Fruit fly (Drosophila melanogaster) whole organism, wandering third instar larva: Measurements from ENCODE around the gene CG6959.

Source experiments
- Abd-B ChIP-seq: fragments of >200 bp; optimal IDR thresholded peaks from 2 replicates; lab custom pipeline; 2017; ENCODE audit warnings: missing biosample characterization, missing genetic modification characterization
- CG32264 ChIP-seq: fragments of 200-800 bp; sonication (Bioruptor generic); optimal IDR thresholded peaks from 2 replicates; lab custom pipeline; 2016; ENCODE audit warnings: missing biosample characterization, missing genetic modification characterization
- CG9705 ChIP-seq: fragments of 200-800 bp; sonication (Bioruptor generic); optimal IDR thresholded peaks from 2 replicates; lab custom pipeline; 2018; ENCODE audit warnings: missing biosample characterization, mild to moderate bottlenecking, missing genetic modification characterization
- CrebA ChIP-seq: fragments of 200-800 bp; sonication (Bioruptor generic); optimal IDR thresholded peaks from 2 replicates; lab custom pipeline; 2016; ENCODE audit warnings: missing biosample characterization, mild to moderate bottlenecking, missing genetic modification characterization, borderline replicate concordance
- Dfd ChIP-seq: fragments of >200 bp; optimal IDR thresholded peaks from 2 replicates; lab custom pipeline; 2017; ENCODE audit warnings: missing biosample characterization, missing genetic modification characterization
- HLH106 ChIP-seq: fragments of 200-800 bp; optimal IDR thresholded peaks from 3 replicates; lab custom pipeline; 2019; ENCODE audit warnings: missing biosample characterization, mild to moderate bottlenecking, missing genetic modification characterization, moderate library complexity
- Hnf4 ChIP-seq: fragments of 200-800 bp; sonication (Bioruptor generic); optimal IDR thresholded peaks from 2 replicates; lab custom pipeline; 2016; ENCODE audit warnings: missing biosample characterization, mild to moderate bottlenecking, missing genetic modification characterization
- Hr78 ChIP-seq: fragments of >200 bp; optimal IDR thresholded peaks from 2 replicates; lab custom pipeline; 2017; ENCODE audit warnings: missing biosample characterization, missing genetic modification characterization
- Hr83 ChIP-seq: fragments of 200-300 bp; sonication (Bioruptor generic); optimal IDR thresholded peaks from 2 replicates; lab custom pipeline; 2016; ENCODE audit warnings: missing biosample characterization, mild to moderate bottlenecking, missing genetic modification characterization, moderate library complexity; ENCODE audit not compliant: poor library complexity, severe bottlenecking
- Jra ChIP-seq: sonication (Bioruptor generic); optimal IDR thresholded peaks from 2 replicates; lab custom pipeline; 2016; ENCODE audit warnings: missing biosample characterization, missing genetic modification characterization
- Myc ChIP-seq: fragments of >200 bp; optimal IDR thresholded peaks from 2 replicates; lab custom pipeline; 2017
- N ChIP-seq: fragments of >200 bp; optimal IDR thresholded peaks from 2 replicates; lab custom pipeline; 2018; ENCODE audit warnings: missing biosample characterization, missing external identifiers, missing genetic modification characterization
- Rel ChIP-seq, 2 experiments: fragments of 200-800 bp; sonication (Bioruptor generic) in 1 of 2; optimal IDR thresholded peaks; 2 replicates in 1 of 2; 3 replicates in 1 of 2; lab custom pipeline; 2016 to 2019; ENCODE audit warnings: mild to moderate bottlenecking in 2 of 2, missing biosample characterization in 2 of 2, missing genetic modification characterization in 2 of 2, moderate library complexity in 1 of 2
- Sp1 ChIP-seq: fragments of 200-800 bp; sonication (Bioruptor generic); optimal IDR thresholded peaks from 3 replicates; lab custom pipeline; 2019; ENCODE audit warnings: missing biosample characterization, mild to moderate bottlenecking, missing genetic modification characterization, moderate library complexity
- Vsx2 ChIP-seq: fragments of 200-300, 225-300 bp; sonication (Bioruptor generic); optimal IDR thresholded peaks from 2 replicates; lab custom pipeline; 2018; ENCODE audit warnings: missing biosample characterization, missing genetic modification characterization; ENCODE audit not compliant: partially characterized antibody
- br ChIP-seq: fragments of 200-800 bp; sonication (Bioruptor generic); optimal IDR thresholded peaks from 2 replicates; lab custom pipeline; 2016; ENCODE audit warnings: missing biosample characterization, missing genetic modification characterization
- dl ChIP-seq, 2 experiments: fragments of 175-275, 200-275 bp in 1 of 2; fragments of 200-275 bp in 1 of 2; sonication (Bioruptor generic); optimal IDR thresholded peaks; lab custom pipeline; 2018; ENCODE audit warnings: mild to moderate bottlenecking in 2 of 2, missing biosample characterization in 2 of 2, missing genetic modification characterization in 2 of 2, moderate library complexity in 2 of 2; ENCODE audit not compliant: partially characterized antibody in 2 of 2, insufficient read depth in 1 of 2
- dmrt93B ChIP-seq: fragments of 200-800 bp; sonication (Bioruptor generic); optimal IDR thresholded peaks from 2 replicates; lab custom pipeline; 2018; ENCODE audit warnings: missing biosample characterization, mild to moderate bottlenecking, missing genetic modification characterization
- dsf ChIP-seq: sonication (Bioruptor generic); optimal IDR thresholded peaks from 2 replicates; lab custom pipeline; 2016; ENCODE audit warnings: missing biosample characterization, missing genetic modification characterization, borderline replicate concordance
- ey ChIP-seq: fragments of 200-800 bp; sonication (Bioruptor generic); optimal IDR thresholded peaks from 2 replicates; lab custom pipeline; 2016; ENCODE audit warnings: missing biosample characterization, missing genetic modification characterization
- foxo ChIP-seq, 2 experiments: fragments of 200-800 bp; sonication (Bioruptor generic); optimal IDR thresholded peaks; 2 replicates in 1 of 2; 3 replicates in 1 of 2; lab custom pipeline; 2016 to 2017; ENCODE audit warnings: missing biosample characterization in 2 of 2, missing genetic modification characterization in 2 of 2
- fru ChIP-seq: fragments of 200-800 bp; sonication (Bioruptor generic); optimal IDR thresholded peaks from 3 replicates; lab custom pipeline; 2016; ENCODE audit warnings: missing biosample characterization, mild to moderate bottlenecking, missing genetic modification characterization
- h ChIP-seq: fragments of 200-800 bp; sonication (Bioruptor generic); optimal IDR thresholded peaks from 3 replicates; lab custom pipeline; 2016; ENCODE audit warnings: missing biosample characterization, mild to moderate bottlenecking, missing genetic modification characterization
- jim ChIP-seq: fragments of 175-275, 200-325 bp; sonication (Bioruptor generic); optimal IDR thresholded peaks from 2 replicates; lab custom pipeline; 2016; ENCODE audit warnings: missing biosample characterization, mild to moderate bottlenecking, missing genetic modification characterization
- lola ChIP-seq: fragments of >200 bp; optimal IDR thresholded peaks from 2 replicates; lab custom pipeline; 2017; ENCODE audit warnings: missing biosample characterization, missing genetic modification characterization
- pan ChIP-seq: fragments of >200 bp; optimal IDR thresholded peaks from 2 replicates; lab custom pipeline; 2017
- rgr ChIP-seq: fragments of 200-800 bp; sonication (Bioruptor generic); optimal IDR thresholded peaks from 3 replicates; lab custom pipeline; 2016; ENCODE audit warnings: missing biosample characterization, mild to moderate bottlenecking, missing genetic modification characterization
- sage ChIP-seq: fragments of 200-800 bp; sonication (Bioruptor generic); optimal IDR thresholded peaks from 2 replicates; lab custom pipeline; 2016; ENCODE audit warnings: missing biosample characterization, mild to moderate bottlenecking, missing genetic modification characterization
- sv ChIP-seq: fragments of 200-800 bp; sonication (Bioruptor generic); optimal IDR thresholded peaks from 3 replicates; lab custom pipeline; 2016; ENCODE audit warnings: missing biosample characterization, missing genetic modification characterization
- tai ChIP-seq: sonication (Bioruptor generic); optimal IDR thresholded peaks from 2 replicates; lab custom pipeline; 2016; ENCODE audit warnings: missing biosample characterization, missing genetic modification characterization
- usp ChIP-seq: fragments of >200 bp; optimal IDR thresholded peaks from 2 replicates; lab custom pipeline; 2017; ENCODE audit warnings: missing biosample characterization, missing genetic modification characterization
- woc ChIP-seq: sonication (Bioruptor generic); optimal IDR thresholded peaks from 2 replicates; lab custom pipeline; 2016; ENCODE audit warnings: missing biosample characterization, mild to moderate bottlenecking, missing genetic modification characterization

CG6959 gene

dm6 chr3R:11812479-11812878 is 56.8 kb downstream of the CG6959 start:
- TF ChIP-seq sv (GFP tag; lab: Kevin White, UChicago) (no peak), sage (GFP tag; lab: Kevin White, UChicago) (no peak), rgr (no peak), Rel (GFP tag; optimal IDR thresholded peaks at IDR 0.05; lab: Kevin White, UChicago) (no peak), Rel (tag; optimal IDR thresholded peaks at IDR 0.05; lab: Kevin White, UChicago) (peak; percentile 74), foxo (GFP tag; optimal IDR thresholded peaks at IDR 0.05; lab: Kevin White, UChicago) (no peak), woc (GFP tag; lab: Kevin White, UChicago) (no peak)

DNA sequence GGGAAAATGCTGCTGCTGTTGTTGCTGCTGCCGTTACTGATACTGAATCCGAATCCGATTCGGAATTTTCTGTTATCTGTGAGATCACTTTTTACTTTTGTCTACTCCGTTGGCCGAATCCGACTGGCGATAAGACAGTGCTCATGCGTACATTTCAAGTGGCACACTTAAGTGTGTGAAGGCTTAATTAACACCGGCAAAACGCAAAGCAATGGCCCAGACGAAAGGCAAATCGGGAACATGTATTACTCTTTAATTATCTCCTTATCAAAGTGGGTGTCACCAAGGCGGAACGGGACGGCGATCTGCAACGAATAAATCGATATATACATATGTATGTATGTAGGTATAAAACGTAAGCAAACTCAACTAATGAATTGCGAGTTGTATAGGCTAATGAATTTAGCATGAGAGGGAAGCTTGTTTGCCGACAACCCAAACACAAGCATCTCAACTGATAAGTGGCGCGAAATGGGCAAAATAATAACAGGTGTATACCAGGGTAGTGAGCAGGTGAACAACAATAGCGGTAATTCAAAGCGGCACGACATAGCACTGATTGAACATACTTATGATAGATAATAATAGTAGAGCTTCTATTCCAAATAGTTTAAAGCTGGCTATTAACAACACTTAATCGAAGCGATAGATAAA is 58.3 kb downstream of the CG6959 start:
- TF ChIP-seq dmrt93B (GFP tag; lab: Kevin White, UChicago) (no peak), tai (no peak), CrebA (GFP tag; lab: Kevin White, UChicago) (no peak), HLH106 (tag; lab: Kevin White, UChicago) (no peak), dl (GFP tag; optimal IDR thresholded peaks at IDR 0.05; lab: Kevin White, UChicago; ENCODE audit: insufficient read depth in 1 of 2, partially characterized antibody in 2 of 2) (no peak), h (GFP tag; lab: Kevin White, UChicago) (peak; percentile 39)

- TF ChIP-seq Sp1 (GFP tag; lab: Kevin White, UChicago): peak; percentile 45
- TF ChIP-seq CrebA (GFP tag; lab: Kevin White, UChicago): peak; percentile 23
- TF ChIP-seq N (GFP tag; lab: Kevin White, UChicago): no peak
- no peak for TF ChIP-seq Rel (GFP tag; optimal IDR thresholded peaks at IDR 0.05; lab: Kevin White, UChicago)
- TF ChIP-seq Rel (tag; optimal IDR thresholded peaks at IDR 0.05; lab: Kevin White, UChicago): peak; percentile 0
- TF ChIP-seq HLH106 (tag; lab: Kevin White, UChicago): peak; percentile 10
- TF ChIP-seq ey (GFP tag; lab: Kevin White, UChicago): no peak
- no peak for TF ChIP-seq Hnf4
- TF ChIP-seq, all 38 proteins: peak for 4
Measured at dm6 chr3R:11809620-11810019, 59.6 kb downstream of the CG6959 start.

DNA sequence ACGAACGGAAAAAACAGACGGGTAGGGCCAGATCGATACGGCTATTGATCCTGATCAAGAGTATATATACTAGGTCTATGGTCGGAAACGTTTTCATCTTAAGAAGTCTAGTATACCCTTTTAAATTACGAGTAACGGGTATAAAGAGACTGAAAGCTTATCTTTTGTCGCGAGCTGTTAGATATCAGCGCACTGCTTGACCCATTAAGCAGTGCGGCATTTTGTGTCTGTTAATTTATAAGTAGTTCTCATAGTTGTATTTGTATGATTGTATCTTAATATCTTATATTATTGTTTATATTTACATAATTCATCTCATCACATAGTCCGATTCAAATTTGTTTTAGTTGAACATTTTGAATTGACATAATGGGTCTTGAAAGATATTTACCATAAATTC is 61.6 kb downstream of the CG6959 start:
- no peak for TF ChIP-seq dmrt93B (GFP tag; lab: Kevin White, UChicago)
- TF ChIP-seq rgr: no peak
- no peak for TF ChIP-seq jim (GFP tag; lab: Kevin White, UChicago)
- TF ChIP-seq CG9705 (GFP tag; lab: Kevin White, UChicago): no peak
- no peak for TF ChIP-seq sage (GFP tag; lab: Kevin White, UChicago)
- no peak for TF ChIP-seq dsf (GFP tag; lab: Kevin White, UChicago)
- no peak for TF ChIP-seq Myc (lab: Kevin White, UChicago)
- no peak for TF ChIP-seq Sp1 (GFP tag; lab: Kevin White, UChicago)
- TF ChIP-seq Hnf4: no peak
- TF ChIP-seq HLH106 (tag; lab: Kevin White, UChicago): no peak
- TF ChIP-seq Hr83 (GFP tag; lab: Kevin White, UChicago): no peak
- TF ChIP-seq, all 38 proteins: peak for 0

- TF ChIP-seq CG9705 (GFP tag; lab: Kevin White, UChicago): no peak
- no peak for TF ChIP-seq woc (GFP tag; lab: Kevin White, UChicago)
- TF ChIP-seq ey (GFP tag; lab: Kevin White, UChicago): peak; percentile 12
- no peak for TF ChIP-seq Abd-B (GFP tag; lab: Kevin White, UChicago)
- no peak for TF ChIP-seq CrebA (GFP tag; lab: Kevin White, UChicago)
- TF ChIP-seq foxo (GFP tag; optimal IDR thresholded peaks at IDR 0.05; lab: Kevin White, UChicago): peak in 1 of 2 experiments; percentile 44
- no peak for TF ChIP-seq pan (lab: Kevin White, UChicago)
- no peak for TF ChIP-seq Hr78 (GFP tag; lab: Kevin White, UChicago)
- TF ChIP-seq br (GFP tag; lab: Kevin White, UChicago): peak; percentile 27
- no peak for TF ChIP-seq Jra (GFP tag; lab: Kevin White, UChicago)
- TF ChIP-seq Hnf4: no peak
- TF ChIP-seq HLH106 (tag; lab: Kevin White, UChicago): peak; percentile 10
- TF ChIP-seq rgr: peak; percentile 14
- TF ChIP-seq Vsx2 (GFP tag; lab: Kevin White, UChicago): no peak
- TF ChIP-seq Rel (GFP tag; optimal IDR thresholded peaks at IDR 0.05; lab: Kevin White, UChicago): no peak
- no peak for TF ChIP-seq Rel (tag; optimal IDR thresholded peaks at IDR 0.05; lab: Kevin White, UChicago)
- TF ChIP-seq sv (GFP tag; lab: Kevin White, UChicago): no peak
- no peak for TF ChIP-seq lola (GFP tag; lab: Kevin White, UChicago)
- TF ChIP-seq CG32264 (GFP tag; lab: Kevin White, UChicago): no peak
- no peak for TF ChIP-seq tai
- TF ChIP-seq Hr83 (GFP tag; lab: Kevin White, UChicago): no peak
- TF ChIP-seq jim (GFP tag; lab: Kevin White, UChicago): no peak
- TF ChIP-seq usp: no peak
- TF ChIP-seq Dfd (GFP tag; lab: Kevin White, UChicago): no peak
- no peak for TF ChIP-seq sage (GFP tag; lab: Kevin White, UChicago)
- peak; percentile 46 for TF ChIP-seq fru (GFP tag; lab: Kevin White, UChicago)
- TF ChIP-seq h (GFP tag; lab: Kevin White, UChicago): peak; percentile 32
Measured at dm6 chr3R:11806753-11807152, 62.5 kb downstream of the CG6959 start.
